Worm (Caenorhabditis elegans): ENCODE measurements around the gene F22F7.11.

- TF ChIP-seq him-1 (tag; optimal IDR thresholded peaks at IDR 0.05) (no peak), W03F9.2 (tag; optimal IDR thresholded peaks at IDR 0.05) (no peak)
These were observed 10.3 kb upstream of the F22F7.11 start, which contains the start of gene ckb-4 for ce11 chrV:2109295-2109694.
